Worm (Caenorhabditis elegans) whole organism, L4 larva: Measurements from ENCODE around the gene C03H5.4.

Experiments used
- F49E8.2 ChIP-seq: sonication (generic microtip); optimal IDR thresholded peaks from 2 replicates; lab custom pipeline; 2016; ENCODE audit warnings: missing compliant biosample characterization, mild to moderate bottlenecking, missing genetic modification characterization, borderline replicate concordance
- ZK546.5 ChIP-seq, 2 experiments: sonication (generic microtip); optimal IDR thresholded peaks; 2 replicates each; lab custom pipeline; 2017; ENCODE audit warnings: missing biosample characterization in 2 of 2, missing genetic modification characterization in 2 of 2
- ceh-44 ChIP-seq: fragments of 200-800 bp; sonication (Bioruptor generic); IDR thresholded peaks from 2 replicates; pipeline ENCODE4 v1.3.6; 2022; ENCODE audit warnings: missing genetic modification reagents, missing genetic modification characterization, missing compliant biosample characterization
- daf-8 ChIP-seq: fragments of 200-800 bp; sonication (Bioruptor generic); IDR thresholded peaks from 2 replicates; pipeline ENCODE4 v1.3.6; 2022; ENCODE audit warnings: missing genetic modification characterization, missing compliant biosample characterization
- lin-39 ChIP-seq: fragments of 150-350 bp; optimal IDR thresholded peaks from 2 replicates; lab custom pipeline; 2014; ENCODE audit warnings: missing biosample characterization, missing genetic modification reagents, missing genetic modification characterization
- nhr-11 ChIP-seq: fragments of 150-350 bp; optimal IDR thresholded peaks from 2 replicates; lab custom pipeline; 2014; ENCODE audit warnings: missing biosample characterization, missing genetic modification characterization
- nhr-76 ChIP-seq: fragments of 150-350 bp; optimal IDR thresholded peaks from 2 replicates; lab custom pipeline; 2014; ENCODE audit warnings: missing biosample characterization, missing genetic modification characterization
- nhr-77 ChIP-seq: fragments of 150-350 bp; optimal IDR thresholded peaks from 2 replicates; lab custom pipeline; 2014; ENCODE audit warnings: missing biosample characterization, missing genetic modification characterization
- snpc-4 ChIP-seq: fragments of 150-350 bp; optimal IDR thresholded peaks from 2 replicates; lab custom pipeline; 2014; ENCODE audit warnings: missing biosample characterization, missing genetic modification characterization
- unc-130 ChIP-seq: sonication (generic microtip); optimal IDR thresholded peaks from 2 replicates; lab custom pipeline; 2016; ENCODE audit warnings: missing genetic modification reagents, missing genetic modification characterization, missing compliant biosample characterization

- TF ChIP-seq ZK546.5 (tag; optimal IDR thresholded peaks at IDR 0.05; lab: Kevin White, UChicago), result no peak
- no peak for TF ChIP-seq F49E8.2 (tag; lab: Kevin White, UChicago)
- TF ChIP-seq daf-8 (GFP tag; lab: Robert Waterston, UW), result no peak
- TF ChIP-seq nhr-77 (tag; lab: Kevin White, UChicago), result no peak
- no peak for TF ChIP-seq lin-39 (tag; lab: Kevin White, UChicago)
- no peak for TF ChIP-seq ceh-44
- TF ChIP-seq snpc-4 (tag; lab: Kevin White, UChicago), result no peak
- TF ChIP-seq nhr-76 (tag; lab: Kevin White, UChicago), result no peak
- TF ChIP-seq nhr-11 (tag; lab: Kevin White, UChicago), result no peak
- TF ChIP-seq unc-130 (GFP tag; lab: Kevin White, UChicago), result no peak
Observed at ce11 chrII:341282-341681, 33.8 kb upstream of the C03H5.4 start.
